Fruit fly (Drosophila melanogaster) whole organism, wandering third instar larva: ENCODE results near the gene Asciz.
A peak's percentile ranks its signal among the peaks of the same experiment; 100 is the strongest.

Experiments used
- Abd-B ChIP-seq: fragments of >200 bp; optimal IDR thresholded peaks from 2 replicates; lab custom pipeline; 2017; ENCODE audit warnings: missing biosample characterization, missing genetic modification characterization
- CG32264 ChIP-seq: fragments of 200-800 bp; sonication (Bioruptor generic); optimal IDR thresholded peaks from 2 replicates; lab custom pipeline; 2016; ENCODE audit warnings: missing biosample characterization, missing genetic modification characterization
- CG9705 ChIP-seq: fragments of 200-800 bp; sonication (Bioruptor generic); optimal IDR thresholded peaks from 2 replicates; lab custom pipeline; 2018; ENCODE audit warnings: missing biosample characterization, mild to moderate bottlenecking, missing genetic modification characterization
- CrebA ChIP-seq: fragments of 200-800 bp; sonication (Bioruptor generic); optimal IDR thresholded peaks from 2 replicates; lab custom pipeline; 2016; ENCODE audit warnings: missing biosample characterization, mild to moderate bottlenecking, missing genetic modification characterization, borderline replicate concordance
- Dif ChIP-seq: fragments of 200-275, 200-300 bp; sonication (Bioruptor generic); optimal IDR thresholded peaks from 2 replicates; lab custom pipeline; 2018; ENCODE audit warnings: missing biosample characterization, missing genetic modification characterization; ENCODE audit not compliant: partially characterized antibody
- GATAd ChIP-seq: sonication (Bioruptor generic); optimal IDR thresholded peaks from 2 replicates; lab custom pipeline; 2016; ENCODE audit warnings: missing biosample characterization, missing genetic modification characterization
- HLH106 ChIP-seq: fragments of 200-800 bp; optimal IDR thresholded peaks from 3 replicates; lab custom pipeline; 2019; ENCODE audit warnings: missing biosample characterization, mild to moderate bottlenecking, missing genetic modification characterization, moderate library complexity
- Hnf4 ChIP-seq: fragments of 200-800 bp; sonication (Bioruptor generic); optimal IDR thresholded peaks from 2 replicates; lab custom pipeline; 2016; ENCODE audit warnings: missing biosample characterization, mild to moderate bottlenecking, missing genetic modification characterization
- Hr78 ChIP-seq: fragments of >200 bp; optimal IDR thresholded peaks from 2 replicates; lab custom pipeline; 2017; ENCODE audit warnings: missing biosample characterization, missing genetic modification characterization
- Hr83 ChIP-seq: fragments of 200-300 bp; sonication (Bioruptor generic); optimal IDR thresholded peaks from 2 replicates; lab custom pipeline; 2016; ENCODE audit warnings: missing biosample characterization, mild to moderate bottlenecking, missing genetic modification characterization, moderate library complexity; ENCODE audit not compliant: poor library complexity, severe bottlenecking
- Jra ChIP-seq: sonication (Bioruptor generic); optimal IDR thresholded peaks from 2 replicates; lab custom pipeline; 2016; ENCODE audit warnings: missing biosample characterization, missing genetic modification characterization
- Mio ChIP-seq: sonication (Bioruptor generic); optimal IDR thresholded peaks from 2 replicates; lab custom pipeline; 2016; ENCODE audit warnings: missing biosample characterization, missing genetic modification characterization
- Myc ChIP-seq: fragments of >200 bp; optimal IDR thresholded peaks from 2 replicates; lab custom pipeline; 2017
- OdsH ChIP-seq: fragments of 200-800 bp; sonication (Bioruptor generic); optimal IDR thresholded peaks from 2 replicates; lab custom pipeline; 2016; ENCODE audit warnings: missing biosample characterization, mild to moderate bottlenecking, missing genetic modification characterization
- Rel ChIP-seq, 2 experiments: fragments of 200-800 bp; sonication (Bioruptor generic) in 1 of 2; optimal IDR thresholded peaks; 2 replicates in 1 of 2; 3 replicates in 1 of 2; lab custom pipeline; 2016 to 2019; ENCODE audit warnings: mild to moderate bottlenecking in 2 of 2, missing biosample characterization in 2 of 2, missing genetic modification characterization in 2 of 2, moderate library complexity in 1 of 2
- Sp1 ChIP-seq: fragments of 200-800 bp; sonication (Bioruptor generic); optimal IDR thresholded peaks from 3 replicates; lab custom pipeline; 2019; ENCODE audit warnings: missing biosample characterization, mild to moderate bottlenecking, missing genetic modification characterization, moderate library complexity
- br ChIP-seq: fragments of 200-800 bp; sonication (Bioruptor generic); optimal IDR thresholded peaks from 2 replicates; lab custom pipeline; 2016; ENCODE audit warnings: missing biosample characterization, missing genetic modification characterization
- dl ChIP-seq, 2 experiments: fragments of 175-275, 200-275 bp in 1 of 2; fragments of 200-275 bp in 1 of 2; sonication (Bioruptor generic); optimal IDR thresholded peaks; lab custom pipeline; 2018; ENCODE audit warnings: mild to moderate bottlenecking in 2 of 2, missing biosample characterization in 2 of 2, missing genetic modification characterization in 2 of 2, moderate library complexity in 2 of 2; ENCODE audit not compliant: partially characterized antibody in 2 of 2, insufficient read depth in 1 of 2
- dmrt93B ChIP-seq: fragments of 200-800 bp; sonication (Bioruptor generic); optimal IDR thresholded peaks from 2 replicates; lab custom pipeline; 2018; ENCODE audit warnings: missing biosample characterization, mild to moderate bottlenecking, missing genetic modification characterization
- dsf ChIP-seq: sonication (Bioruptor generic); optimal IDR thresholded peaks from 2 replicates; lab custom pipeline; 2016; ENCODE audit warnings: missing biosample characterization, missing genetic modification characterization, borderline replicate concordance
- ey ChIP-seq: fragments of 200-800 bp; sonication (Bioruptor generic); optimal IDR thresholded peaks from 2 replicates; lab custom pipeline; 2016; ENCODE audit warnings: missing biosample characterization, missing genetic modification characterization
- foxo ChIP-seq, 2 experiments: fragments of 200-800 bp; sonication (Bioruptor generic); optimal IDR thresholded peaks; 2 replicates in 1 of 2; 3 replicates in 1 of 2; lab custom pipeline; 2016 to 2017; ENCODE audit warnings: missing biosample characterization in 2 of 2, missing genetic modification characterization in 2 of 2
- fru ChIP-seq: fragments of 200-800 bp; sonication (Bioruptor generic); optimal IDR thresholded peaks from 3 replicates; lab custom pipeline; 2016; ENCODE audit warnings: missing biosample characterization, mild to moderate bottlenecking, missing genetic modification characterization
- h ChIP-seq: fragments of 200-800 bp; sonication (Bioruptor generic); optimal IDR thresholded peaks from 3 replicates; lab custom pipeline; 2016; ENCODE audit warnings: missing biosample characterization, mild to moderate bottlenecking, missing genetic modification characterization
- jim ChIP-seq: fragments of 175-275, 200-325 bp; sonication (Bioruptor generic); optimal IDR thresholded peaks from 2 replicates; lab custom pipeline; 2016; ENCODE audit warnings: missing biosample characterization, mild to moderate bottlenecking, missing genetic modification characterization
- lola ChIP-seq: fragments of >200 bp; optimal IDR thresholded peaks from 2 replicates; lab custom pipeline; 2017; ENCODE audit warnings: missing biosample characterization, missing genetic modification characterization
- pan ChIP-seq: fragments of >200 bp; optimal IDR thresholded peaks from 2 replicates; lab custom pipeline; 2017
- psq ChIP-seq: fragments of 200-800 bp; sonication (Bioruptor generic); optimal IDR thresholded peaks from 3 replicates; lab custom pipeline; 2017; ENCODE audit warnings: missing biosample characterization, mild to moderate bottlenecking, missing genetic modification characterization, moderate library complexity
- rgr ChIP-seq: fragments of 200-800 bp; sonication (Bioruptor generic); optimal IDR thresholded peaks from 3 replicates; lab custom pipeline; 2016; ENCODE audit warnings: missing biosample characterization, mild to moderate bottlenecking, missing genetic modification characterization
- sage ChIP-seq: fragments of 200-800 bp; sonication (Bioruptor generic); optimal IDR thresholded peaks from 2 replicates; lab custom pipeline; 2016; ENCODE audit warnings: missing biosample characterization, mild to moderate bottlenecking, missing genetic modification characterization
- sv ChIP-seq: fragments of 200-800 bp; sonication (Bioruptor generic); optimal IDR thresholded peaks from 3 replicates; lab custom pipeline; 2016; ENCODE audit warnings: missing biosample characterization, missing genetic modification characterization
- tai ChIP-seq: sonication (Bioruptor generic); optimal IDR thresholded peaks from 2 replicates; lab custom pipeline; 2016; ENCODE audit warnings: missing biosample characterization, missing genetic modification characterization
- woc ChIP-seq: sonication (Bioruptor generic); optimal IDR thresholded peaks from 2 replicates; lab custom pipeline; 2016; ENCODE audit warnings: missing biosample characterization, mild to moderate bottlenecking, missing genetic modification characterization

Asciz gene

DNA sequence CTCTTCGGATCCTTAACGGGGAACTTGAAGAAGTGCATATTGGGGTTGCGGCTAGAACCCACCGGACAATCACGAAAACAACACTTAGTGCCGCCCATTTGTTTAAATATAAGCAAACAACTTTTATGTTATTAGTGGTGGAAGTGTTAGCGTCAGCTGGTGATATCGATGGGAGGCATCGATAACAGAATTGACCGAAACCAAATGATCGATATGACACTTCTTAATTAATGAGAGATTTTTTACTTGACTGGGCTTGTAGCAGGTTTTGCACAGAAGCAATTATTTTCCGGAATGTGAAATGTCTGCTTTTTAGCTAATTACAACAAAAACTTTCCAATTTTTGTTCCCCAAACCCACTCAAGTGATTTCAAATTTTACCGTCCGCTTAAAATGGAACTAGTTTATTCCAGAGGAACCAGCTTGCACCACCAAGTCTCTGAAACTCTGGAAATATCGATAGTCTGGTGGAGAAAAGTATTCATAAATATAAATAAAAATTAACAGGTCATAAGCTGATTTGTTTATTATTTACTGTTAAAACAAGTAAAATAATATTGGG, 26.4 kb upstream of the Asciz start, which contains the start of gene CG14965:
CG14965 (minus strand) TSS at position 159 of the 562 bp plus-strand sequence.
- no peak for TF ChIP-seq ey (GFP tag; lab: Kevin White, UChicago)
- TF ChIP-seq Hr83 (GFP tag; lab: Kevin White, UChicago), result peak; percentile 76
- TF ChIP-seq rgr, result no peak
- no peak for TF ChIP-seq jim (GFP tag; lab: Kevin White, UChicago)
- TF ChIP-seq tai (GFP tag; lab: Kevin White, UChicago), result no peak
- peak; percentile 8 for TF ChIP-seq Jra
- no peak for TF ChIP-seq Abd-B (GFP tag; lab: Kevin White, UChicago)

DNA sequence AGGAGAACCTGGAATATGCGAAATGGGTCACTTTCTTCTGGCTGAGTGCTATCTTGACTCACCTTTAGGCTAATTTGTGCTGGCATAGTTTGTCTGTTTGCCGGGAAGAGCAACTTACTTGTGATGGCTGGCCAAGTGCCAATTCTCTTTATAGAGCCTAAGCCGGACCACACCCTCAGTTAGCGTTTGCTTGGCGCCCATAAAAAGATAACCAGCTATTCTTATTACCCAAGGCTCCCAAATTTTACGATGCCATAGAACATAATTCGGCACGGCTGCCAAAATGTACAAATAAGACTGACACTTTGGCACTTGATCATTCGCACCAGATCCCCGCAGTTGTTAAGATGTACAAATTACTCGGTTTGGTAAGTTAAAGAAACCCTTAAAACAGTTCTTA, 23.6 kb upstream of the Asciz start, which contains the start of the genes CG42525 and CG14958:
CG42525 (minus strand) TSS at position 101 of the 400 bp plus-strand sequence.
CG14958 (plus strand) TSS at position 332 of the 400 bp plus-strand sequence.
- TF ChIP-seq br (GFP tag; lab: Kevin White, UChicago) (no peak), CrebA (GFP tag; lab: Kevin White, UChicago) (no peak), h (GFP tag; lab: Kevin White, UChicago) (no peak), fru (GFP tag; lab: Kevin White, UChicago) (no peak), Mio (GFP tag; lab: Kevin White, UChicago) (no peak), dl (GFP tag; optimal IDR thresholded peaks at IDR 0.05; lab: Kevin White, UChicago; ENCODE audit: insufficient read depth in 1 of 2, partially characterized antibody in 2 of 2) (no peak), tai (GFP tag; lab: Kevin White, UChicago) (no peak), GATAd (GFP tag; lab: Kevin White, UChicago) (no peak), Jra (no peak)

- TF ChIP-seq Abd-B (GFP tag; lab: Kevin White, UChicago), result no peak
- no peak for TF ChIP-seq lola (GFP tag; lab: Kevin White, UChicago)
- peak; percentile 18 for TF ChIP-seq Hr83 (GFP tag; lab: Kevin White, UChicago)
- peak; percentile 18 for TF ChIP-seq Hnf4 (GFP tag; lab: Kevin White, UChicago)
- no peak for TF ChIP-seq h (GFP tag; lab: Kevin White, UChicago)
- no peak for TF ChIP-seq sage (GFP tag; lab: Kevin White, UChicago)
- no peak for TF ChIP-seq foxo (GFP tag; optimal IDR thresholded peaks at IDR 0.05; lab: Kevin White, UChicago)
- no peak for TF ChIP-seq fru (GFP tag; lab: Kevin White, UChicago)
- no peak for TF ChIP-seq dsf (GFP tag; lab: Kevin White, UChicago)
- peak; percentile 31 for TF ChIP-seq Sp1 (GFP tag; lab: Kevin White, UChicago)
Observed at dm6 chr3L:3187263-3187662, 21.2 kb upstream of the Asciz start, which contains the start of gene CG14957. Gene CG14957, plus strand, starts transcription at chr3L:3187563.

DNA sequence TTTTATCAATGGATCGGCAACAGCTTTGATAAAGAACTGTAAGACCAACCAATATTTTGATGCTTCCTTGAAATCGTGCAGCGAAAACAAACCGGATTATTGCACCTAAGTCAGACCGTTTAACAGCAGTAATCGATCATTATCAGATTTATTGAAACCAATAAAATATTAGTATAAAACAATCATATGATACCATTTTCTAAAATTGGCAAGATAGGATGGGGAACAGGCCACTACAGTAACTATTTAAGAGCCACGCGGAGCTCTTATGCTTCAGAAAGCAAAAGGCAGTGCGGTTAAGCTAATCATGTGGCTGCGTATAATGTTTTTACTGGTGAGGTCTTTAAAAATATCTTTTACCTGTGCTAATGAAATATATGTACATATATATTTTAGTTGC, 20.3 kb upstream of the Asciz start, which contains the start of gene CG32284:
CG32284 (plus strand) TSS at position 301 of the 400 bp plus-strand sequence.
- TF ChIP-seq jim (GFP tag; lab: Kevin White, UChicago), result no peak
- no peak for TF ChIP-seq ey (GFP tag; lab: Kevin White, UChicago)
- TF ChIP-seq GATAd (GFP tag; lab: Kevin White, UChicago), result no peak
- no peak for TF ChIP-seq rgr
- no peak for TF ChIP-seq OdsH (GFP tag; lab: Kevin White, UChicago)
- TF ChIP-seq CG32264 (GFP tag; lab: Kevin White, UChicago), result no peak
- no peak for TF ChIP-seq Hr83 (GFP tag; lab: Kevin White, UChicago)
- TF ChIP-seq Hnf4 (GFP tag; lab: Kevin White, UChicago), result no peak
- TF ChIP-seq psq (GFP tag; lab: Kevin White, UChicago), result no peak
- TF ChIP-seq sv (GFP tag; lab: Kevin White, UChicago), result no peak
- no peak for TF ChIP-seq Sp1 (GFP tag; lab: Kevin White, UChicago)

dm6 chr3L:3184104-3184503, 18.1 kb upstream of the Asciz start, which contains the start of gene CG42494:
Gene CG42494, plus strand, starts transcription at chr3L:3184404.
- TF ChIP-seq Dif (GFP tag; lab: Kevin White, UChicago), result no peak
- TF ChIP-seq, all 38 proteins: peak for 0

DNA sequence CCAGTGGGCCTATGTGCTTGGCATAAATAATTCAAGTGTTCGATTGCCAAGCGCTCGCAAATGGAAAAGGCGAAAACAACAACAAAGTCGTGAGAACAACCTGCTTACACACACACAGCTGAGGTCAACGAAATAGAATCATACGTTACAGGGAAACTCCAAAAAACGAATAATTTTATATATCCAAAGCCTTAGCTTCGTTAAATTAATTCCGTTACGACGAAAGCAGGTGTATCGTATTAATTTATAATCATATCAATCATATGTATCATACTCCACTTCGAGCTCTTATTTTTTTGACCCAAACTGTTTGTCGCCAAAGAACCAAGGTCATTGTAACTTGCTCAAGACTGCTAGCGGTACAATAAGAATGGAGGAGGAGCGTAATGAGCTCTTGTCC, 13.4 kb upstream of the Asciz start:
- TF ChIP-seq Rel (GFP tag; optimal IDR thresholded peaks at IDR 0.05; lab: Kevin White, UChicago) (peak; percentile 64), Rel (tag; optimal IDR thresholded peaks at IDR 0.05; lab: Kevin White, UChicago) (no peak), fru (GFP tag; lab: Kevin White, UChicago) (peak; percentile 93), CrebA (GFP tag; lab: Kevin White, UChicago) (no peak), tai (GFP tag; lab: Kevin White, UChicago) (no peak), dmrt93B (GFP tag; lab: Kevin White, UChicago) (peak; percentile 73), HLH106 (tag; lab: Kevin White, UChicago) (peak; percentile 85), foxo (GFP tag; optimal IDR thresholded peaks at IDR 0.05; lab: Kevin White, UChicago) (peak; percentile 73 to 91), rgr (peak; percentile 89), Myc (no peak), h (GFP tag; lab: Kevin White, UChicago) (peak; percentile 94), Sp1 (GFP tag; lab: Kevin White, UChicago) (peak; percentile 83), sv (GFP tag; lab: Kevin White, UChicago) (peak; percentile 83), woc (GFP tag; lab: Kevin White, UChicago) (peak; percentile 83), CG9705 (GFP tag; lab: Kevin White, UChicago) (peak; percentile 48), lola (GFP tag; lab: Kevin White, UChicago) (no peak), OdsH (GFP tag; lab: Kevin White, UChicago) (peak; percentile 87), Mio (GFP tag; lab: Kevin White, UChicago) (no peak), Abd-B (GFP tag; lab: Kevin White, UChicago) (no peak), Jra (no peak), Hr78 (no peak), dsf (GFP tag; lab: Kevin White, UChicago) (no peak), CG32264 (GFP tag; lab: Kevin White, UChicago) (peak; percentile 89), pan (lab: Kevin White, UChicago) (no peak)
